Fruit fly (Drosophila melanogaster) whole organism, embryonic: ENCODE measurements around the gene Muc68Ca.

ENCODE experiments used
- Awh ChIP-seq: fragments of 200-800 bp; sonication (Bioruptor generic); IDR thresholded peaks from 2 replicates; pipeline ENCODE4, ENCODE4 v1.3.6; 2022; ENCODE audit warnings: missing biosample characterization, missing genetic modification characterization
- B-H1 ChIP-seq: fragments of 200-800 bp; sonication (Bioruptor generic); IDR thresholded peaks from 3 replicates; pipeline ENCODE4 v1.3.6; 2022; ENCODE audit warnings: missing biosample characterization, missing genetic modification characterization
- CG12104 ChIP-seq: fragments of 200-800 bp; sonication (Bioruptor generic); optimal IDR thresholded peaks from 3 replicates; lab custom pipeline; 2016; ENCODE audit warnings: missing biosample characterization, missing genetic modification characterization
- CHES-1-like ChIP-seq: fragments of 200-800 bp; sonication (Bioruptor generic); optimal IDR thresholded peaks from 2 replicates; lab custom pipeline; 2016; ENCODE audit warnings: missing biosample characterization, missing genetic modification characterization
- CrebB ChIP-seq: fragments of 200-800 bp; sonication (Bioruptor generic); optimal IDR thresholded peaks from 3 replicates; lab custom pipeline; 2018; ENCODE audit warnings: missing biosample characterization, mild to moderate bottlenecking, missing genetic modification characterization
- Fer3 ChIP-seq: fragments of 200-800 bp; sonication (Bioruptor generic); optimal IDR thresholded peaks from 2 replicates; lab custom pipeline; 2018; ENCODE audit warnings: missing biosample characterization, mild to moderate bottlenecking, missing genetic modification characterization, moderate library complexity
- Ptx1 ChIP-seq: fragments of 200-800 bp; sonication (Bioruptor generic); IDR thresholded peaks from 2 replicates; pipeline ENCODE4 v1.3.6; 2022; ENCODE audit warnings: missing biosample characterization, missing genetic modification characterization
- Vsx1 ChIP-seq: fragments of 200-800 bp; sonication (Bioruptor generic); optimal IDR thresholded peaks from 2 replicates; lab custom pipeline; 2017; ENCODE audit warnings: missing biosample characterization, mild to moderate bottlenecking, missing genetic modification characterization, missing genetic modification reagents
- bcd ChIP-seq: fragments of 200-800 bp; sonication (Bioruptor generic); optimal IDR thresholded peaks from 2 replicates; lab custom pipeline; 2017; ENCODE audit warnings: missing biosample characterization, mild to moderate bottlenecking, missing genetic modification characterization
- eyg ChIP-seq: fragments of 200-800 bp; sonication (Bioruptor generic); optimal IDR thresholded peaks from 3 replicates; lab custom pipeline; 2016; ENCODE audit warnings: missing biosample characterization, missing genetic modification characterization
- h ChIP-seq: fragments of >200 bp; optimal IDR thresholded peaks from 2 replicates; lab custom pipeline; 2017
- nerfin-1 ChIP-seq: fragments of 200-800 bp; sonication (Bioruptor generic); optimal IDR thresholded peaks from 3 replicates; lab custom pipeline; 2019; ENCODE audit warnings: missing biosample characterization, mild to moderate bottlenecking, missing genetic modification characterization, moderate library complexity
- onecut ChIP-seq: fragments of 200-800 bp; sonication (Bioruptor generic); IDR thresholded peaks from 2 replicates; pipeline ENCODE4 v1.3.6; 2022; ENCODE audit warnings: missing biosample characterization, missing genetic modification characterization

DNA sequence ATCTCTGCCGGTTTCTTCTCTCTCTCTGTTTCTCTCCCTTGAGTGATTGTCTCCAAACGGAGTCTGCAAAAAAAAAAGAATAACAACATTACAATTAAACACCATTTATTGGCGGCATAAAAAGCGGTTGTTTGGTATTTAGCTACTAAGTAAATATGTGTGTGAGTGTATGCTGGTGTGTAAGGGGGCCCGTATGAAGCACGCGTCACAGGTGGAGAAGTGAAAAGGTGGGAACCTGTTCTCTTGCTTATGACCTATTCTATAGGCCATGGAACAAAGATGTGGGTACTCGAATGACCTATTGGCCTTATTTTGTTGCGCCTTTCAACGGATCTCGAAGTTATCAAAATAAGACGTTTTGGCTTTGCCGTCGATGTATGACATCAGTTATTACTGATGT, 31.3 kb downstream of the Muc68Ca start:
- no peak for TF ChIP-seq bcd
- no peak for TF ChIP-seq nerfin-1 (tag; lab: Kevin White, UChicago)
- TF ChIP-seq Awh (GFP tag; lab: Robert Waterston, UW) = no peak
- TF ChIP-seq CrebB (tag; lab: Kevin White, UChicago) = no peak
- TF ChIP-seq CG12104 (GFP tag; lab: Kevin White, UChicago) = no peak
- TF ChIP-seq Ptx1 = no peak
- no peak for TF ChIP-seq onecut (GFP tag; lab: Robert Waterston, UW)
- no peak for TF ChIP-seq CHES-1-like (GFP tag; lab: Kevin White, UChicago)
- TF ChIP-seq Vsx1 (GFP tag; lab: Kevin White, UChicago) = no peak
- TF ChIP-seq B-H1 (GFP tag; lab: Robert Waterston, UW) = no peak; the same call in 2 of the 3 replicates
- no peak for TF ChIP-seq Fer3 (tag; lab: Kevin White, UChicago)
- TF ChIP-seq eyg (GFP tag; lab: Kevin White, UChicago) = no peak
- TF ChIP-seq h (lab: Kevin White, UChicago) = no peak
